Fruit fly (Drosophila melanogaster) whole organism, prepupa: Measurements from ENCODE around the gene Rlip.

Source experiments
- CG10669 ChIP-seq: fragments of 200-800 bp; sonication (Bioruptor generic); optimal IDR thresholded peaks from 3 replicates; lab custom pipeline; 2018; ENCODE audit warnings: missing biosample characterization, mild to moderate bottlenecking, missing genetic modification characterization, moderate library complexity
- CG32006 ChIP-seq: fragments of 200-800 bp; sonication (Bioruptor generic); optimal IDR thresholded peaks from 3 replicates; lab custom pipeline; 2017; ENCODE audit warnings: missing biosample characterization, mild to moderate bottlenecking, missing genetic modification characterization
- CG6163 ChIP-seq: fragments of 200-800 bp; sonication (Bioruptor generic); IDR thresholded peaks from 3 replicates; pipeline ENCODE4 v1.3.6; 2022; ENCODE audit warnings: missing biosample characterization, missing genetic modification characterization
- CG7368 ChIP-seq: fragments of 200-800 bp; sonication (Bioruptor generic); optimal IDR thresholded peaks from 3 replicates; lab custom pipeline; 2016; ENCODE audit warnings: missing biosample characterization, missing genetic modification characterization
- Eip78C ChIP-seq: fragments of 200-800 bp; sonication (Bioruptor generic); peaks from one replicate; lab custom pipeline; 2016; ENCODE audit warnings: missing biosample characterization, missing genetic modification characterization
- Gug ChIP-seq: fragments of 200-800 bp; sonication (Bioruptor generic); IDR thresholded peaks from 2 replicates; pipeline ENCODE4 v1.3.6; 2022; ENCODE audit warnings: missing biosample characterization, missing genetic modification characterization
- OdsH ChIP-seq: fragments of 200-800 bp; sonication (Bioruptor generic); optimal IDR thresholded peaks from 3 replicates; lab custom pipeline; 2016; ENCODE audit warnings: missing biosample characterization, missing genetic modification characterization
- svp ChIP-seq: fragments of 200-800 bp; sonication (Bioruptor generic); peaks from one replicate; lab custom pipeline; 2016; ENCODE audit warnings: missing biosample characterization, missing genetic modification characterization

dm6 chr3R:20998319-20998718, 19.2 kb upstream of the Rlip start:
- no peak for TF ChIP-seq OdsH (GFP tag; lab: Kevin White, UChicago)
- TF ChIP-seq CG10669 (GFP tag; lab: Kevin White, UChicago): no peak
- no peak for TF ChIP-seq Gug
- no peak for TF ChIP-seq CG6163 (GFP tag; lab: Robert Waterston, UW)
- TF ChIP-seq CG32006 (GFP tag; lab: Kevin White, UChicago): no peak
- TF ChIP-seq CG7368 (GFP tag; lab: Kevin White, UChicago): no peak
- no peak for TF ChIP-seq Eip78C
- no peak for TF ChIP-seq svp
